Fruit fly (Drosophila melanogaster) whole organism, embryonic: ENCODE results near the gene Drsl1.

Experiments
- Adf1 ChIP-seq: fragments of 200-800 bp; sonication (Bioruptor generic); IDR thresholded peaks from 2 replicates; pipeline ENCODE4 v1.3.6; 2022; ENCODE audit warnings: missing biosample characterization, missing genetic modification characterization
- BEAF-32 ChIP-seq: fragments of 200-800 bp; sonication (Bioruptor generic); optimal IDR thresholded peaks from 3 replicates; lab custom pipeline; 2017; ENCODE audit warnings: missing biosample characterization, missing genetic modification characterization, mild to moderate bottlenecking, moderate library complexity, missing genetic modification reagents
- C15 ChIP-seq: fragments of 200-800 bp; sonication (Bioruptor generic); IDR thresholded peaks from 3 replicates; pipeline ENCODE4 v1.3.6; 2022; ENCODE audit warnings: missing biosample characterization, missing genetic modification characterization
- CG10462 ChIP-seq: fragments of 200-800 bp; sonication (Bioruptor generic); optimal IDR thresholded peaks from 2 replicates; lab custom pipeline; 2016; ENCODE audit warnings: missing biosample characterization, missing genetic modification characterization
- CG11504 ChIP-seq: fragments of 200-800 bp; sonication (Bioruptor generic); optimal IDR thresholded peaks from 3 replicates; lab custom pipeline; 2019; ENCODE audit warnings: missing biosample characterization, mild to moderate bottlenecking, missing genetic modification characterization, moderate library complexity
- CG11695 ChIP-seq: fragments of 200-800 bp; sonication (Bioruptor generic); IDR thresholded peaks from 3 replicates; pipeline ENCODE4 v1.3.6; 2022; ENCODE audit warnings: missing biosample characterization, missing genetic modification characterization
- CG13123 ChIP-seq: fragments of 200-800 bp; sonication (Bioruptor generic); optimal IDR thresholded peaks from 2 replicates; lab custom pipeline; 2016; ENCODE audit warnings: missing biosample characterization, missing genetic modification characterization
- CG15011 ChIP-seq: fragments of 200-800 bp; sonication (Bioruptor generic); optimal IDR thresholded peaks from 3 replicates; lab custom pipeline; 2018; ENCODE audit warnings: missing biosample characterization, mild to moderate bottlenecking, missing genetic modification characterization
- CG17612 ChIP-seq: fragments of 200-800 bp; sonication (Bioruptor generic); IDR thresholded peaks from 2 replicates; pipeline ENCODE4 v1.3.6; 2022; ENCODE audit warnings: missing biosample characterization, missing genetic modification characterization
- CG17802 ChIP-seq: fragments of 200-800 bp; sonication (Bioruptor generic); optimal IDR thresholded peaks from 2 replicates; lab custom pipeline; 2018; ENCODE audit warnings: missing biosample characterization, mild to moderate bottlenecking, missing genetic modification characterization, moderate library complexity
- CG1832 ChIP-seq: fragments of 200-800 bp; sonication (Bioruptor generic); optimal IDR thresholded peaks from 2 replicates; lab custom pipeline; 2017; ENCODE audit warnings: missing biosample characterization, mild to moderate bottlenecking, missing genetic modification characterization, inconsistent platforms
- CG18619 ChIP-seq: fragments of 200-800 bp; sonication (Bioruptor generic); optimal IDR thresholded peaks from 3 replicates; lab custom pipeline; 2017; ENCODE audit warnings: missing biosample characterization, mild to moderate bottlenecking, missing genetic modification characterization
- CG2129 ChIP-seq: fragments of 200-800 bp; sonication (Bioruptor generic); IDR thresholded peaks from 2 replicates; pipeline ENCODE4 v1.3.6; 2022; ENCODE audit warnings: missing biosample characterization, missing genetic modification characterization; ENCODE audit not compliant: partially characterized antibody
- CG32767 ChIP-seq: fragments of 200-800 bp; sonication (Bioruptor generic); IDR thresholded peaks from 2 replicates; pipeline ENCODE4 v1.3.6; 2022; ENCODE audit warnings: missing biosample characterization, missing genetic modification characterization
- CG5180 ChIP-seq: fragments of 200-800 bp; sonication (Bioruptor generic); optimal IDR thresholded peaks from 3 replicates; lab custom pipeline; 2017; ENCODE audit warnings: missing biosample characterization, missing genetic modification characterization, mild to moderate bottlenecking, moderate library complexity, missing genetic modification reagents
- CG6854 ChIP-seq: fragments of 200-800 bp; sonication (Bioruptor generic); optimal IDR thresholded peaks from 3 replicates; lab custom pipeline; 2017; ENCODE audit warnings: missing biosample characterization, mild to moderate bottlenecking, missing genetic modification characterization
- CrebB ChIP-seq: fragments of 200-800 bp; sonication (Bioruptor generic); optimal IDR thresholded peaks from 3 replicates; lab custom pipeline; 2018; ENCODE audit warnings: missing biosample characterization, mild to moderate bottlenecking, missing genetic modification characterization
- Dref ChIP-seq: fragments of 200-800 bp; sonication (Bioruptor generic); IDR thresholded peaks from 2 replicates; pipeline ENCODE4 v1.3.6; 2022; ENCODE audit warnings: missing biosample characterization, missing genetic modification characterization
- Fer3 ChIP-seq: fragments of 200-800 bp; sonication (Bioruptor generic); optimal IDR thresholded peaks from 2 replicates; lab custom pipeline; 2018; ENCODE audit warnings: missing biosample characterization, mild to moderate bottlenecking, missing genetic modification characterization, moderate library complexity
- MBD-R2 ChIP-seq: fragments of 200-800 bp; sonication (Bioruptor generic); IDR thresholded peaks from 2 replicates; pipeline ENCODE4 v1.3.6; 2022; ENCODE audit warnings: missing biosample characterization, missing genetic modification characterization
- MTF-1 ChIP-seq: fragments of 200-800 bp; sonication (Bioruptor generic); optimal IDR thresholded peaks from 2 replicates; lab custom pipeline; 2018; ENCODE audit warnings: missing biosample characterization, mild to moderate bottlenecking, missing genetic modification characterization, borderline replicate concordance
- NfI ChIP-seq: fragments of 200-800 bp; sonication (Bioruptor generic); optimal IDR thresholded peaks from 3 replicates; lab custom pipeline; 2018; ENCODE audit warnings: missing biosample characterization, mild to moderate bottlenecking, missing genetic modification characterization, moderate library complexity
- Ptx1 ChIP-seq: fragments of 200-800 bp; sonication (Bioruptor generic); IDR thresholded peaks from 2 replicates; pipeline ENCODE4 v1.3.6; 2022; ENCODE audit warnings: missing biosample characterization, missing genetic modification characterization
- Ravus ChIP-seq: fragments of 200-800 bp; sonication (Bioruptor generic); IDR thresholded peaks from 2 replicates; pipeline ENCODE4 v1.3.6; 2022; ENCODE audit warnings: missing biosample characterization, missing genetic modification characterization
- ab ChIP-seq: fragments of 200-800 bp; sonication (Bioruptor generic); optimal IDR thresholded peaks from 2 replicates; lab custom pipeline; 2016; ENCODE audit warnings: missing biosample characterization, missing genetic modification characterization
- chif ChIP-seq, 2 experiments: fragments of 200-800 bp; sonication (Bioruptor generic); optimal IDR thresholded peaks; 3 replicates each; lab custom pipeline; 2016; ENCODE audit warnings: missing biosample characterization in 2 of 2, missing genetic modification characterization in 2 of 2
- dm ChIP-seq: fragments of 200-800 bp; sonication (Bioruptor generic); optimal IDR thresholded peaks from 3 replicates; lab custom pipeline; 2016; ENCODE audit warnings: missing biosample characterization, missing genetic modification characterization
- emc ChIP-seq: fragments of 200-800 bp; sonication (Bioruptor generic); optimal IDR thresholded peaks from 2 replicates; lab custom pipeline; 2016; ENCODE audit warnings: missing biosample characterization, missing genetic modification characterization
- exex ChIP-seq: fragments of 200-800 bp; sonication (Bioruptor generic); optimal IDR thresholded peaks from 4 replicates; lab custom pipeline; 2018; ENCODE audit warnings: missing biosample characterization, mild to moderate bottlenecking, missing genetic modification characterization, moderate library complexity
- fu2 ChIP-seq: fragments of 200-800 bp; sonication (Bioruptor generic); optimal IDR thresholded peaks from 2 replicates; lab custom pipeline; 2016; ENCODE audit warnings: missing biosample characterization, missing genetic modification characterization
- gcm ChIP-seq: fragments of 200-800 bp; sonication (Bioruptor generic); optimal IDR thresholded peaks from 2 replicates; lab custom pipeline; 2019; ENCODE audit warnings: missing biosample characterization, mild to moderate bottlenecking, missing genetic modification characterization, moderate library complexity
- grau ChIP-seq: fragments of 200-800 bp; optimal IDR thresholded peaks from 3 replicates; lab custom pipeline; 2019; ENCODE audit warnings: missing biosample characterization, mild to moderate bottlenecking, missing genetic modification characterization, moderate library complexity
- gro ChIP-seq: fragments of 200-800 bp; sonication (Bioruptor generic); optimal IDR thresholded peaks from 2 replicates; lab custom pipeline; 2016; ENCODE audit warnings: missing biosample characterization, missing genetic modification characterization
- gsb ChIP-seq: fragments of 200-800 bp; sonication (Bioruptor generic); IDR thresholded peaks from 2 replicates; pipeline ENCODE4 v1.3.6; 2022; ENCODE audit warnings: missing biosample characterization, missing genetic modification characterization
- gsb-n ChIP-seq: fragments of 200-800 bp; sonication (Bioruptor generic); optimal IDR thresholded peaks from 3 replicates; lab custom pipeline; 2018; ENCODE audit warnings: missing biosample characterization, mild to moderate bottlenecking, missing genetic modification characterization
- h ChIP-seq: fragments of >200 bp; optimal IDR thresholded peaks from 2 replicates; lab custom pipeline; 2017
- insv ChIP-seq, 2 experiments: fragments of 200-800 bp; sonication (Bioruptor generic); optimal IDR thresholded peaks; 3 replicates each; lab custom pipeline; 2016 to 2018; ENCODE audit warnings: missing biosample characterization in 2 of 2, missing genetic modification characterization in 2 of 2
- jing ChIP-seq: fragments of 200-800 bp; sonication (Bioruptor generic); optimal IDR thresholded peaks from 2 replicates; lab custom pipeline; 2018; ENCODE audit warnings: missing biosample characterization, mild to moderate bottlenecking, missing genetic modification characterization
- lbe ChIP-seq: fragments of 200-800 bp; sonication (Bioruptor generic); optimal IDR thresholded peaks from 2 replicates; lab custom pipeline; 2016; ENCODE audit warnings: missing biosample characterization, mild to moderate bottlenecking, missing genetic modification characterization
- lola ChIP-seq, 3 experiments: fragments of >200 bp in 2 of 3; fragments of 200-800 bp in 1 of 3; sonication (Bioruptor generic) in 1 of 3; optimal IDR thresholded peaks; 2 replicates each; lab custom pipeline; 2017 to 2019; ENCODE audit warnings: missing biosample characterization in 3 of 3, missing genetic modification characterization in 3 of 3, mild to moderate bottlenecking in 1 of 3, moderate library complexity in 1 of 3
- phol ChIP-seq: fragments of 200-800 bp; sonication (Bioruptor generic); optimal IDR thresholded peaks from 3 replicates; lab custom pipeline; 2018; ENCODE audit warnings: missing biosample characterization, mild to moderate bottlenecking, missing genetic modification characterization, moderate library complexity
- rib ChIP-seq: fragments of 200-800 bp; sonication (Bioruptor generic); IDR thresholded peaks from 2 replicates; pipeline ENCODE4 v1.3.6; 2022; ENCODE audit warnings: missing biosample characterization, missing genetic modification characterization
- scrt ChIP-seq: fragments of 200-800 bp; sonication (Bioruptor generic); optimal IDR thresholded peaks from 2 replicates; lab custom pipeline; 2018; ENCODE audit warnings: missing biosample characterization, mild to moderate bottlenecking, missing genetic modification characterization, moderate library complexity
- slp2 ChIP-seq: fragments of 200-800 bp; sonication (Bioruptor generic); optimal IDR thresholded peaks from 2 replicates; lab custom pipeline; 2016; ENCODE audit warnings: missing biosample characterization, missing genetic modification characterization
- sob ChIP-seq: fragments of 200-800 bp; sonication (Bioruptor generic); IDR thresholded peaks from 2 replicates; pipeline ENCODE4 v1.3.6; 2022; ENCODE audit warnings: missing biosample characterization, missing genetic modification characterization
- ssp ChIP-seq: fragments of 200-800 bp; sonication (Bioruptor generic); IDR thresholded peaks from 2 replicates; pipeline ENCODE4 v1.3.6; 2022; ENCODE audit warnings: missing biosample characterization, missing genetic modification characterization
- tll ChIP-seq, 2 experiments: fragments of 200-800 bp in 1 of 2; fragments of >200 bp in 1 of 2; sonication (Bioruptor generic) in 1 of 2; optimal IDR thresholded peaks; 2 replicates each; lab custom pipeline; 2017 to 2019; ENCODE audit warnings: missing biosample characterization in 2 of 2, missing genetic modification characterization in 2 of 2, mild to moderate bottlenecking in 1 of 2, moderate library complexity in 1 of 2
- wdn ChIP-seq: fragments of 200-800 bp; sonication (Bioruptor generic); IDR thresholded peaks from 2 replicates; pipeline ENCODE4 v1.3.6; 2022; ENCODE audit warnings: missing biosample characterization, missing genetic modification characterization
- wek ChIP-seq: fragments of 200-800 bp; sonication (Bioruptor generic); optimal IDR thresholded peaks from 3 replicates; lab custom pipeline; 2018; ENCODE audit warnings: missing biosample characterization, mild to moderate bottlenecking, missing genetic modification characterization, moderate library complexity
- zfh1 ChIP-seq: fragments of 200-800 bp; sonication (Bioruptor generic); IDR thresholded peaks from 3 replicates; pipeline ENCODE4 v1.3.6; 2022; ENCODE audit warnings: missing biosample characterization, missing genetic modification characterization

The Drsl1 gene

DNA sequence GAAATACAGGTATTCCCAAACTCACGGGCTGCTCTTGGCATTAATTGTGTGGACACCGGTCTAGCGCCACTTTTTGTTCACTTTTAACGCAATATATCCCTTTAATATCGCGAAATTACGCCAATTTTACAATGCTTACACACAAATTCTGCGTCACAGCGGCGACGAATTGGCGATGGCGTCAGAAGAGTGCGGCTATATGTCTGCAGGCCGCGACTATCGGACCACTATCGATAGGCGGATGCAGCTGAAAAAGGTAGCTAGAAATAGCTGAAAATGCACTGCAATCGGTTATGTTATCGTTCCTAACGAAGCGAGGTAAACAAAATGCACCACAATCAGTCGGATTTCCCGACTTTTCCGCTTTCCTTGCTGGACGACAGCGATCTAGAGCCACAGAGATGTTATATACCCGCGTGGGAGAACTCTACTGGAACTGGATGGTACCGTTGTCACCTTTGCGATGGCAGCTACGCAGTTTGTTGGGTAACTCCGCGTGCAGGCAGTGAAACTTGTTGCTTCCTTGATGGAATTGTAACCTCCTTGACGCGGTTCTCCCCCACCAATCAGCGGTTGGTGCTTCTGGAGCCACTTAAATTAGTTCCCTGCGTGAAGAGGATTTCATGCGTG is 38.5 kb upstream of the Drsl1 start, which contains the start of the genes Ythdc1 and CG12010 (continued):
- TF ChIP-seq CG6854 (GFP tag; lab: Kevin White, UChicago): no peak
- no peak for TF ChIP-seq CrebB (tag; lab: Kevin White, UChicago)
- TF ChIP-seq exex: no peak
- no peak for TF ChIP-seq CG11504
- peak; percentile 68 for TF ChIP-seq CG2129 (GFP tag; lab: Robert Waterston, UW)
- TF ChIP-seq ssp (GFP tag; lab: Robert Waterston, UW): peak; percentile 91
- TF ChIP-seq ab (GFP tag; lab: Kevin White, UChicago): no peak
- peak; percentile 88 for TF ChIP-seq phol
- TF ChIP-seq dm (GFP tag; lab: Kevin White, UChicago): peak; percentile 72
- peak; percentile 70 for TF ChIP-seq Adf1
- no peak for TF ChIP-seq CG10462 (GFP tag; lab: Kevin White, UChicago)
- TF ChIP-seq CG13123 (GFP tag; lab: Kevin White, UChicago): no peak
- peak; percentile 96 for TF ChIP-seq Dref (GFP tag; lab: Robert Waterston, UW)
- TF ChIP-seq CG1832 (GFP tag; lab: Kevin White, UChicago): peak; percentile 83
- no peak for TF ChIP-seq gsb-n (tag; lab: Kevin White, UChicago)
- no peak for TF ChIP-seq emc (GFP tag; lab: Kevin White, UChicago)
- no peak for TF ChIP-seq rib (GFP tag; lab: Robert Waterston, UW)
- TF ChIP-seq Ravus (GFP tag; lab: Robert Waterston, UW): no peak
- TF ChIP-seq gsb (GFP tag; lab: Robert Waterston, UW): no peak
- TF ChIP-seq wdn (GFP tag; lab: Robert Waterston, UW): no peak
- peak; percentile 88 for TF ChIP-seq CG17802 (tag; lab: Kevin White, UChicago)
- TF ChIP-seq CG32767 (GFP tag; lab: Robert Waterston, UW): peak; percentile 91
- TF ChIP-seq wek: peak; percentile 4
- TF ChIP-seq NfI (GFP tag; lab: Kevin White, UChicago): no peak
- TF ChIP-seq CG17612 (GFP tag; lab: Robert Waterston, UW): no peak
- no peak for TF ChIP-seq slp2 (GFP tag; lab: Kevin White, UChicago)
- no peak for TF ChIP-seq C15 (GFP tag; lab: Robert Waterston, UW)
- TF ChIP-seq CG18619 (GFP tag; lab: Kevin White, UChicago): peak; percentile 10
- peak; percentile 84 for TF ChIP-seq scrt
- TF ChIP-seq grau (tag; lab: Kevin White, UChicago): no peak
- TF ChIP-seq lola (GFP tag; optimal IDR thresholded peaks at IDR 0.05; lab: Kevin White, UChicago): no peak
- no peak for TF ChIP-seq chif (GFP tag; optimal IDR thresholded peaks at IDR 0.05; lab: Kevin White, UChicago)
- no peak for TF ChIP-seq CG11695 (GFP tag; lab: Robert Waterston, UW)
- TF ChIP-seq Ptx1 (GFP tag; lab: Robert Waterston, UW): no peak
- TF ChIP-seq BEAF-32 (GFP tag; lab: Kevin White, UChicago): peak; percentile 94
- TF ChIP-seq Fer3 (tag; lab: Kevin White, UChicago): no peak
- TF ChIP-seq h: no peak
- no peak for TF ChIP-seq lbe (GFP tag; lab: Kevin White, UChicago)
- peak; percentile 39; the same call in 1 of the 2 replicates for TF ChIP-seq sob (GFP tag; lab: Robert Waterston, UW)
- TF ChIP-seq gcm (GFP tag; lab: Kevin White, UChicago): no peak
- TF ChIP-seq jing (GFP tag; lab: Kevin White, UChicago): no peak
- no peak for TF ChIP-seq MTF-1 (GFP tag; lab: Kevin White, UChicago)
- TF ChIP-seq fu2 (GFP tag; lab: Kevin White, UChicago): no peak
- peak; percentile 34 for TF ChIP-seq gro
- peak; percentile 91 for TF ChIP-seq MBD-R2 (GFP tag; lab: Robert Waterston, UW)
- no peak for TF ChIP-seq CG15011 (GFP tag; lab: Kevin White, UChicago)
- TF ChIP-seq insv (GFP tag; optimal IDR thresholded peaks at IDR 0.05; lab: Kevin White, UChicago): peak in 1 of 2 experiments; percentile 30
- TF ChIP-seq CG5180 (GFP tag; lab: Kevin White, UChicago): no peak
- no peak for TF ChIP-seq tll (GFP tag; optimal IDR thresholded peaks at IDR 0.05; lab: Kevin White, UChicago)
- no peak for TF ChIP-seq zfh1 (GFP tag; lab: Robert Waterston, UW)
